Fruit fly (Drosophila melanogaster): ENCODE data around the gene senju.

senju gene

DNA sequence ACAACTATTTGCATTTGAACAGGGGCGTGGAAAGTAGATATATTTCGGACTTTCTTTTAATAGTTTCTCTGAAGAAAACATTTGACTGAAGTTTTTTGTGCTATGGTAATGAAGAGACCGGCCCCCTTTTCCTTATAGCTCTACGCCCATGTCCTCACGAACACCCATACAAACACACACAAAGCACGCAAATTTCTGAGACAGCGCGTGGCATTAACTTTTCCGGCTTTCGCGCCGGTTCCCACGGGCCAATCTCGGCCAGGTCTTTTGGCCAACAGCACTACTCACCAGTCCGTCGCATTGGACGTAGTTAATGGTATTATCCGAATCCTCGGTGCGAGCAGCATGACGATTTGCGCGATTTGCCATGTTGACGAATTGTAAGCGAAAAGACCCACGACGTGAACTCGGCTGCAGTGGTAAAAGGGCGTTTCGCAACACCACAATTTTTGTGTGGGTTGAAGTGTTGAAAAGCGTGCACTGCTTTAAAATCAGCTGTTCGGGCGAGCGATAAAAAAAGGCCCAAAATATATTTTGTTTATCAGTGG is at the start of gene senju:
senju (plus strand) TSS at position 477 of the 548 bp plus-strand sequence.
- TF ChIP-seq CG10348 (GFP tag; IDR thresholded peaks at IDR 0.05) (no peak), CG12605 (GFP tag; IDR thresholded peaks at IDR 0.05) (peak; percentile 73), rn (GFP tag; IDR thresholded peaks at IDR 0.05) (peak; percentile 58; the same call in 1 of the 2 replicates), CG8301 (tag; optimal IDR thresholded peaks at IDR 0.05) (peak; percentile 79), CG9948 (tag; optimal IDR thresholded peaks at IDR 0.05) (peak; percentile 71), CG8159 (tag; optimal IDR thresholded peaks at IDR 0.05) (peak; percentile 74), D1 (tag; optimal IDR thresholded peaks at IDR 0.05) (no peak), CG14655 (GFP tag; optimal IDR thresholded peaks at IDR 0.05) (no peak), Snoo (tag; optimal IDR thresholded peaks at IDR 0.05) (peak; percentile 80), Pif1B (GFP tag; optimal IDR thresholded peaks at IDR 0.05) (peak; percentile 80), Ets98B (GFP tag; IDR thresholded peaks at IDR 0.05) (peak; percentile 87), CG13204 (GFP tag; optimal IDR thresholded peaks at IDR 0.05) (no peak), fd96Ca (GFP tag; IDR thresholded peaks at IDR 0.05) (peak; percentile 89), EcR (GFP tag; optimal IDR thresholded peaks at IDR 0.05) (peak; percentile 57), Pif1A (GFP tag; optimal IDR thresholded peaks at IDR 0.05) (peak; percentile 89), gl (tag; optimal IDR thresholded peaks at IDR 0.05) (peak; percentile 65), CG15710 (tag; optimal IDR thresholded peaks at IDR 0.05) (peak; percentile 77), CG4496 (GFP tag; IDR thresholded peaks at IDR 0.05) (peak; percentile 89), CG32121 (GFP tag; IDR thresholded peaks at IDR 0.05) (peak; percentile 79), CG17806 (tag; optimal IDR thresholded peaks at IDR 0.05) (peak; percentile 77), CG34367 (tag; optimal IDR thresholded peaks at IDR 0.05) (peak; percentile 68)

- TF ChIP-seq CG17806 (tag; optimal IDR thresholded peaks at IDR 0.05) (no peak), CG13204 (GFP tag; optimal IDR thresholded peaks at IDR 0.05) (no peak), Ets98B (GFP tag; IDR thresholded peaks at IDR 0.05) (no peak), CG9948 (tag; optimal IDR thresholded peaks at IDR 0.05) (no peak), gl (tag; optimal IDR thresholded peaks at IDR 0.05) (no peak), CG14655 (GFP tag; optimal IDR thresholded peaks at IDR 0.05) (no peak), D1 (tag; optimal IDR thresholded peaks at IDR 0.05) (no peak), EcR (GFP tag; optimal IDR thresholded peaks at IDR 0.05) (no peak), Snoo (tag; optimal IDR thresholded peaks at IDR 0.05) (no peak), CG15710 (tag; optimal IDR thresholded peaks at IDR 0.05) (no peak), CG8159 (tag; optimal IDR thresholded peaks at IDR 0.05) (no peak), fd96Ca (GFP tag; IDR thresholded peaks at IDR 0.05) (no peak), CG8301 (tag; optimal IDR thresholded peaks at IDR 0.05) (no peak), CG10348 (GFP tag; IDR thresholded peaks at IDR 0.05) (no peak), CG34367 (tag; optimal IDR thresholded peaks at IDR 0.05) (no peak), CG12605 (GFP tag; IDR thresholded peaks at IDR 0.05) (no peak), Pif1A (GFP tag; optimal IDR thresholded peaks at IDR 0.05) (no peak), Pif1B (GFP tag; optimal IDR thresholded peaks at IDR 0.05) (no peak)
Measured at dm6 chr2L:5003670-5004453, 48.8 kb upstream of the senju start.

DNA sequence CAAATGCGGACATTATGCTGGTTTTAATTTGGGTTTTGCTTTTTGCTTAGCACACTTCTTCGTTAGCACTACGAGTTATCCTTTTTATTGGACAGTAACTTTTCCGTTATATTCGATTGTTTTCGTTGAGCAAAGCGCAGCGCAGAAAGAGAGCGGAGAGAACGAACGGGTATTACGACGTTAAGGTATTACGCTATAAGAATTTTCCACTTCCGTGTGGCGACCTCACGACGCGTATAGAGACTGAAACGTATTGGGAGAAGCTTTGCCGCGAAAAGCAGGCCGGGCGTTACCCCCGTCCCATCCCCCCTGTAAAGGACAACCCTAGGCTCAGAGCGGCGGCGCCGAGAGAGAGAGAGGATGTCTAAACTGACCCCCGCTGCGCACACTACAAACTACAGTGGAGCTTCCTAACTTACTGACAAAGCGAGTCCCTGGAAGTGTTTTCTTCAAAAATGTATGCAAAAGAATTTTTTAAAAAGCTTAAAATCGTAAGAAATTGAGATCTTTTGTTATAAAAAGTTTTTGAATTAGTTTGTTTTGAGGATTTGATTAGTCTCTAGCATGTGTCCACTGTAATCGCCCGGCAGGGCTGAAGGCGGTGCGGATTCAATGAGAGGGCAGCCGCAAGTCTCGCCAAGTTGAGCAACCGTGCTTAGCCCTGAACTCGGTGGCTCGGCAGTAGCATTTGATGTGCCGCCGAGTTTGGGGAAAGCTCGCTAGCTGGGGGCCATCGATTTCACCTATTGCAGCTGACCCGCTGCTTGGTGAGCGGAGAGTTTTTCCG is 47.8 kb upstream of the senju start:
- TF ChIP-seq Ets98B (GFP tag; IDR thresholded peaks at IDR 0.05) (peak; percentile 88), Pif1B (GFP tag; optimal IDR thresholded peaks at IDR 0.05) (peak; percentile 86), CG34367 (tag; optimal IDR thresholded peaks at IDR 0.05) (peak; percentile 88), CG4496 (GFP tag; IDR thresholded peaks at IDR 0.05) (peak; percentile 94), CG12605 (GFP tag; IDR thresholded peaks at IDR 0.05) (peak; percentile 91), Pif1A (GFP tag; optimal IDR thresholded peaks at IDR 0.05) (peak; percentile 90), Snoo (tag; optimal IDR thresholded peaks at IDR 0.05) (peak; percentile 70), EcR (GFP tag; optimal IDR thresholded peaks at IDR 0.05) (peak; percentile 38), gl (tag; optimal IDR thresholded peaks at IDR 0.05) (peak; percentile 73), rn (GFP tag; IDR thresholded peaks at IDR 0.05) (peak; percentile 61; the same call in 1 of the 2 replicates), CG14655 (GFP tag; optimal IDR thresholded peaks at IDR 0.05) (peak; percentile 83), CG13204 (GFP tag; optimal IDR thresholded peaks at IDR 0.05) (peak; percentile 69), CG10348 (GFP tag; IDR thresholded peaks at IDR 0.05) (peak; percentile 76), CG8301 (tag; optimal IDR thresholded peaks at IDR 0.05) (peak; percentile 81), D1 (tag; optimal IDR thresholded peaks at IDR 0.05) (peak; percentile 41), CG9948 (tag; optimal IDR thresholded peaks at IDR 0.05) (peak; percentile 89), CG8159 (tag; optimal IDR thresholded peaks at IDR 0.05) (peak; percentile 90), fd96Ca (GFP tag; IDR thresholded peaks at IDR 0.05) (peak; percentile 90), CG15710 (tag; optimal IDR thresholded peaks at IDR 0.05) (peak; percentile 90), CG17806 (tag; optimal IDR thresholded peaks at IDR 0.05) (peak; percentile 89), CG32121 (GFP tag; IDR thresholded peaks at IDR 0.05) (peak; percentile 89)

DNA sequence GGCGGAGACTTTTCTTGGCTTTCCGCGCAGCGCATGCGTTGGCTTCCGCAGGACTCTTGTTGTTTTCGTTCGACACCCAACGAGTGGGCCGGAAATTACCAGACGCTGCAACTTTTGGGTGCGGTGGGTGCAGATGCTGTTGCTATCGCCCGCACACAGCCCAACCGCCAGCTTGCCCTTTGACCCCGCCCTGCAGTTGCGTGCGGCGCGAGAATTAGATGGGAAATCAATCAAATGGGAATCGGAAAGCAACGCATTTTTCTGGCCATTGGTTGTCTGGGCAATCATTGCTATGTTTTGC is 47.2 kb upstream of the senju start:
- TF ChIP-seq CG34367 (tag; optimal IDR thresholded peaks at IDR 0.05) (no peak), Pif1B (GFP tag; optimal IDR thresholded peaks at IDR 0.05) (no peak), EcR (GFP tag; optimal IDR thresholded peaks at IDR 0.05) (no peak), Ets98B (GFP tag; IDR thresholded peaks at IDR 0.05) (no peak), CG15710 (tag; optimal IDR thresholded peaks at IDR 0.05) (no peak), CG12605 (GFP tag; IDR thresholded peaks at IDR 0.05) (no peak), rn (GFP tag; IDR thresholded peaks at IDR 0.05) (no peak), CG14655 (GFP tag; optimal IDR thresholded peaks at IDR 0.05) (no peak), CG8301 (tag; optimal IDR thresholded peaks at IDR 0.05) (no peak), CG13204 (GFP tag; optimal IDR thresholded peaks at IDR 0.05) (no peak), CG4496 (GFP tag; IDR thresholded peaks at IDR 0.05) (no peak), CG9948 (tag; optimal IDR thresholded peaks at IDR 0.05) (no peak), D1 (tag; optimal IDR thresholded peaks at IDR 0.05) (no peak), Pif1A (GFP tag; optimal IDR thresholded peaks at IDR 0.05) (no peak), CG17806 (tag; optimal IDR thresholded peaks at IDR 0.05) (no peak), gl (tag; optimal IDR thresholded peaks at IDR 0.05) (no peak), CG32121 (GFP tag; IDR thresholded peaks at IDR 0.05) (no peak), Snoo (tag; optimal IDR thresholded peaks at IDR 0.05) (no peak)
